Fruit fly (Drosophila melanogaster) whole organism, prepupa: ENCODE data around the gene ND-20L.

Experiments used
- Blimp-1 ChIP-seq: fragments of 200-800 bp; sonication (Bioruptor generic); optimal IDR thresholded peaks from 3 replicates; lab custom pipeline; 2017; ENCODE audit warnings: missing biosample characterization, missing genetic modification characterization, mild to moderate bottlenecking, moderate library complexity, missing genetic modification reagents
- CG10631 ChIP-seq: fragments of 200-800 bp; sonication (Bioruptor generic); optimal IDR thresholded peaks from 2 replicates; lab custom pipeline; 2016; ENCODE audit warnings: missing biosample characterization, missing genetic modification characterization
- CG11294 ChIP-seq: fragments of 200-800 bp; sonication (Bioruptor generic); IDR thresholded peaks from 2 replicates; pipeline ENCODE4 v1.3.6; 2022; ENCODE audit warnings: missing biosample characterization, missing genetic modification characterization
- CG11902 ChIP-seq: fragments of 200-800 bp; sonication (Bioruptor generic); optimal IDR thresholded peaks from 3 replicates; lab custom pipeline; 2016; ENCODE audit warnings: missing biosample characterization, missing genetic modification characterization
- CG1621 ChIP-seq: fragments of 200-800 bp; sonication (Bioruptor generic); optimal IDR thresholded peaks from 3 replicates; lab custom pipeline; 2018; ENCODE audit warnings: missing biosample characterization, mild to moderate bottlenecking, missing genetic modification characterization
- CG16779 ChIP-seq: fragments of 200-800 bp; sonication (Bioruptor generic); optimal IDR thresholded peaks from 3 replicates; lab custom pipeline; 2017; ENCODE audit warnings: missing biosample characterization, mild to moderate bottlenecking, missing genetic modification characterization
- CG3032 ChIP-seq: fragments of 200-800 bp; optimal IDR thresholded peaks from 2 replicates; lab custom pipeline; 2019; ENCODE audit warnings: missing biosample characterization, mild to moderate bottlenecking, missing genetic modification characterization, moderate library complexity
- CG32006 ChIP-seq: fragments of 200-800 bp; sonication (Bioruptor generic); optimal IDR thresholded peaks from 3 replicates; lab custom pipeline; 2017; ENCODE audit warnings: missing biosample characterization, mild to moderate bottlenecking, missing genetic modification characterization
- CG34406 ChIP-seq: fragments of 200-800 bp; sonication (Bioruptor generic); optimal IDR thresholded peaks from 3 replicates; lab custom pipeline; 2016; ENCODE audit warnings: missing biosample characterization, missing genetic modification characterization
- CG3919 ChIP-seq: fragments of 200-800 bp; sonication (Bioruptor generic); optimal IDR thresholded peaks from 3 replicates; lab custom pipeline; 2016; ENCODE audit warnings: missing biosample characterization, missing genetic modification characterization
- CG6276 ChIP-seq: fragments of 200-800 bp; sonication (Bioruptor generic); optimal IDR thresholded peaks from 2 replicates; lab custom pipeline; 2017; ENCODE audit warnings: missing biosample characterization, mild to moderate bottlenecking, missing genetic modification characterization
- CG6808 ChIP-seq: fragments of 200-800 bp; sonication (Bioruptor generic); optimal IDR thresholded peaks from 3 replicates; lab custom pipeline; 2017; ENCODE audit warnings: missing biosample characterization, missing genetic modification characterization, mild to moderate bottlenecking, moderate library complexity, missing genetic modification reagents
- CG8119 ChIP-seq: fragments of 200-800 bp; sonication (Bioruptor generic); IDR thresholded peaks from 3 replicates; pipeline ENCODE4 v1.3.6; 2022; ENCODE audit warnings: missing biosample characterization, missing genetic modification characterization
- CG8319 ChIP-seq: fragments of 200-800 bp; sonication (Bioruptor generic); optimal IDR thresholded peaks from 3 replicates; lab custom pipeline; 2016; ENCODE audit warnings: missing biosample characterization, missing genetic modification characterization
- CG8632 ChIP-seq: fragments of 200-800 bp; sonication (Bioruptor generic); optimal IDR thresholded peaks from 3 replicates; lab custom pipeline; 2016; ENCODE audit warnings: missing biosample characterization, missing genetic modification characterization
- CG9139 ChIP-seq: fragments of 200-800 bp; sonication (Bioruptor generic); optimal IDR thresholded peaks from 3 replicates; lab custom pipeline; 2017; ENCODE audit warnings: missing biosample characterization, mild to moderate bottlenecking, missing genetic modification characterization
- Eip75B ChIP-seq: fragments of 200-800 bp; sonication (Bioruptor generic); optimal IDR thresholded peaks from 3 replicates; lab custom pipeline; 2016; ENCODE audit warnings: missing biosample characterization, missing genetic modification characterization
- Eip78C ChIP-seq: fragments of 200-800 bp; sonication (Bioruptor generic); peaks from one replicate; lab custom pipeline; 2016; ENCODE audit warnings: missing biosample characterization, missing genetic modification characterization
- Ets96B ChIP-seq: fragments of 200-800 bp; optimal IDR thresholded peaks from 2 replicates; lab custom pipeline; 2019; ENCODE audit warnings: missing biosample characterization, mild to moderate bottlenecking, missing genetic modification characterization, moderate library complexity
- Gug ChIP-seq: fragments of 200-800 bp; sonication (Bioruptor generic); IDR thresholded peaks from 2 replicates; pipeline ENCODE4 v1.3.6; 2022; ENCODE audit warnings: missing biosample characterization, missing genetic modification characterization
- Hr38 ChIP-seq: sonication (Bioruptor generic); optimal IDR thresholded peaks from 2 replicates; lab custom pipeline; 2016; ENCODE audit warnings: missing biosample characterization, missing genetic modification characterization
- Hr39 ChIP-seq: fragments of 200-800 bp; sonication (Bioruptor generic); optimal IDR thresholded peaks from 2 replicates; lab custom pipeline; 2016; ENCODE audit warnings: missing biosample characterization, missing genetic modification characterization
- Hr4 ChIP-seq: fragments of 200-800 bp; sonication (Bioruptor generic); optimal IDR thresholded peaks from 3 replicates; lab custom pipeline; 2016; ENCODE audit warnings: missing biosample characterization, missing genetic modification characterization
- Lpt ChIP-seq: fragments of 200-800 bp; sonication (Bioruptor generic); optimal IDR thresholded peaks from 3 replicates; lab custom pipeline; 2016; ENCODE audit warnings: missing biosample characterization, missing genetic modification characterization
- OdsH ChIP-seq: fragments of 200-800 bp; sonication (Bioruptor generic); optimal IDR thresholded peaks from 3 replicates; lab custom pipeline; 2016; ENCODE audit warnings: missing biosample characterization, missing genetic modification characterization
- Sox102F ChIP-seq: fragments of 200-800 bp; sonication (Bioruptor generic); optimal IDR thresholded peaks from 2 replicates; lab custom pipeline; 2016; ENCODE audit warnings: missing biosample characterization, mild to moderate bottlenecking, missing genetic modification characterization
- Sox15 ChIP-seq: fragments of 200-800 bp; sonication (Bioruptor generic); optimal IDR thresholded peaks from 3 replicates; lab custom pipeline; 2016; ENCODE audit warnings: missing biosample characterization, missing genetic modification characterization
- achi ChIP-seq: fragments of 200-800 bp; sonication (Bioruptor generic); optimal IDR thresholded peaks from 3 replicates; lab custom pipeline; 2016; ENCODE audit warnings: missing biosample characterization, missing genetic modification characterization
- acj6 ChIP-seq: fragments of 200-800 bp; sonication (Bioruptor generic); optimal IDR thresholded peaks from 3 replicates; lab custom pipeline; 2016; ENCODE audit warnings: missing biosample characterization, missing genetic modification characterization
- cyc ChIP-seq: fragments of 200-800 bp; sonication (Bioruptor generic); optimal IDR thresholded peaks from 3 replicates; lab custom pipeline; 2016; ENCODE audit warnings: missing biosample characterization, missing genetic modification characterization
- dac ChIP-seq: fragments of 200-800 bp; sonication (Bioruptor generic); optimal IDR thresholded peaks from 2 replicates; lab custom pipeline; 2017; ENCODE audit warnings: missing biosample characterization, mild to moderate bottlenecking, missing genetic modification characterization
- dsx ChIP-seq: fragments of 200-800 bp; optimal IDR thresholded peaks from 3 replicates; lab custom pipeline; 2019; ENCODE audit warnings: missing biosample characterization, mild to moderate bottlenecking, missing genetic modification characterization, moderate library complexity; ENCODE audit not compliant: poor library complexity, severe bottlenecking
- eg ChIP-seq: fragments of 200-800 bp; sonication (Bioruptor generic); IDR thresholded peaks from 3 replicates; pipeline ENCODE4 v1.3.6; 2022; ENCODE audit warnings: missing biosample characterization, missing genetic modification characterization
- esn ChIP-seq: fragments of 200-800 bp; sonication (Bioruptor generic); optimal IDR thresholded peaks from 2 replicates; lab custom pipeline; 2016; ENCODE audit warnings: missing biosample characterization, mild to moderate bottlenecking, missing genetic modification characterization, moderate library complexity
- fd59A ChIP-seq: fragments of 200-800 bp; sonication (Bioruptor generic); optimal IDR thresholded peaks from 2 replicates; lab custom pipeline; 2017; ENCODE audit warnings: missing biosample characterization, mild to moderate bottlenecking, missing genetic modification characterization, missing genetic modification reagents
- fd85E ChIP-seq: fragments of 200-800 bp; sonication (Bioruptor generic); optimal IDR thresholded peaks from 3 replicates; lab custom pipeline; 2016; ENCODE audit warnings: missing biosample characterization, missing genetic modification characterization
- lz ChIP-seq: fragments of 200-800 bp; sonication (Bioruptor generic); optimal IDR thresholded peaks from 3 replicates; lab custom pipeline; 2016; ENCODE audit warnings: missing biosample characterization, missing genetic modification characterization
- net ChIP-seq: fragments of 200-800 bp; sonication (Bioruptor generic); optimal IDR thresholded peaks from 3 replicates; lab custom pipeline; 2016; ENCODE audit warnings: missing biosample characterization, missing genetic modification characterization
- pdm3 ChIP-seq: fragments of 200-800 bp; sonication (Bioruptor generic); optimal IDR thresholded peaks from 3 replicates; lab custom pipeline; 2016; ENCODE audit warnings: missing biosample characterization, missing genetic modification characterization
- salr ChIP-seq, 2 experiments: fragments of 200-800 bp; sonication (Bioruptor generic); optimal IDR thresholded peaks; 3 replicates each; lab custom pipeline; 2016 to 2018; ENCODE audit warnings: missing biosample characterization in 2 of 2, missing genetic modification characterization in 2 of 2, mild to moderate bottlenecking in 1 of 2
- spab ChIP-seq: fragments of 200-800 bp; sonication (Bioruptor generic); optimal IDR thresholded peaks from 2 replicates; lab custom pipeline; 2017; ENCODE audit warnings: missing biosample characterization, mild to moderate bottlenecking, missing genetic modification characterization, missing genetic modification reagents
- ss ChIP-seq, 2 experiments: fragments of 200-800 bp; sonication (Bioruptor generic); optimal IDR thresholded peaks; 2 replicates in 1 of 2; 3 replicates in 1 of 2; lab custom pipeline; 2017 to 2018; ENCODE audit warnings: mild to moderate bottlenecking in 2 of 2, missing biosample characterization in 2 of 2, missing genetic modification characterization in 2 of 2, moderate library complexity in 1 of 2
- topi ChIP-seq: fragments of 200-800 bp; sonication (Bioruptor generic); optimal IDR thresholded peaks from 3 replicates; lab custom pipeline; 2016; ENCODE audit warnings: missing biosample characterization, missing genetic modification characterization
- vri ChIP-seq: fragments of 200-800 bp; sonication (Bioruptor generic); optimal IDR thresholded peaks from 3 replicates; lab custom pipeline; 2016; ENCODE audit warnings: missing biosample characterization, mild to moderate bottlenecking, missing genetic modification characterization

The ND-20L gene

dm6 chr3R:29523978-29524775 lies 8.7 kb downstream of the ND-20L start:
- TF ChIP-seq CG11294 (GFP tag; lab: Robert Waterston, UW) (no peak), CG32006 (GFP tag; lab: Kevin White, UChicago) (peak; percentile 10), Eip78C (peak; percentile 19), Eip75B (GFP tag; lab: Kevin White, UChicago) (no peak), CG9139 (GFP tag; lab: Kevin White, UChicago) (no peak), Hr39 (GFP tag; lab: Kevin White, UChicago) (no peak), CG3032 (no peak)

- TF ChIP-seq dsx (GFP tag; lab: Kevin White, UChicago) (peak; percentile 22), CG16779 (tag; lab: Kevin White, UChicago) (no peak), esn (GFP tag; lab: Kevin White, UChicago) (no peak), Gug (GFP tag; lab: Robert Waterston, UW) (no peak), spab (GFP tag; lab: Kevin White, UChicago) (no peak), CG8119 (GFP tag; lab: Robert Waterston, UW) (no peak), Ets96B (tag; lab: Kevin White, UChicago) (no peak), CG6808 (GFP tag; lab: Kevin White, UChicago) (no peak)
Observed at dm6 chr3R:29526565-29526964, 11.0 kb downstream of the ND-20L start.

- TF ChIP-seq lz (GFP tag; lab: Kevin White, UChicago) (peak; percentile 61), Sox102F (peak; percentile 68), CG8319 (GFP tag; lab: Kevin White, UChicago) (peak; percentile 32), OdsH (GFP tag; lab: Kevin White, UChicago) (peak; percentile 55), Hr39 (GFP tag; lab: Kevin White, UChicago) (peak; percentile 66), fd85E (GFP tag; lab: Kevin White, UChicago) (no peak), CG32006 (GFP tag; lab: Kevin White, UChicago) (peak; percentile 41), CG3032 (no peak), CG6276 (peak; percentile 0), net (GFP tag; lab: Kevin White, UChicago) (peak; percentile 19), ss (GFP tag; optimal IDR thresholded peaks at IDR 0.05; lab: Kevin White, UChicago) (no peak), CG1621 (no peak), pdm3 (GFP tag; lab: Kevin White, UChicago) (peak; percentile 65), CG10631 (peak; percentile 49), CG34406 (peak; percentile 50), CG11294 (GFP tag; lab: Robert Waterston, UW) (no peak), Gug (GFP tag; lab: Robert Waterston, UW) (no peak), Sox15 (GFP tag; lab: Kevin White, UChicago) (no peak), dsx (GFP tag; lab: Kevin White, UChicago) (no peak), Eip78C (peak; percentile 88), salr (GFP tag; optimal IDR thresholded peaks at IDR 0.05; lab: Kevin White, UChicago) (no peak), spab (GFP tag; lab: Kevin White, UChicago) (peak; percentile 38), dac (GFP tag; lab: Kevin White, UChicago) (no peak), CG8632 (GFP tag; lab: Kevin White, UChicago) (peak; percentile 12), CG9139 (GFP tag; lab: Kevin White, UChicago) (no peak), vri (GFP tag; lab: Kevin White, UChicago) (peak; percentile 52), topi (peak; percentile 74), cyc (peak; percentile 73), CG6808 (GFP tag; lab: Kevin White, UChicago) (peak; percentile 26), Hr4 (peak; percentile 17), eg (0 out of 3 replicates have a peak, but pooled peaks have one; percentile 33), Hr38 (GFP tag; lab: Kevin White, UChicago) (no peak), Blimp-1 (GFP tag; lab: Kevin White, UChicago) (peak; percentile 22), acj6 (peak; percentile 51), Lpt (GFP tag; lab: Kevin White, UChicago) (no peak), CG11902 (peak; percentile 44), CG3919 (GFP tag; lab: Kevin White, UChicago) (peak; percentile 72), fd59A (no peak), achi (GFP tag; lab: Kevin White, UChicago) (peak; percentile 52), Eip75B (GFP tag; lab: Kevin White, UChicago) (peak; percentile 55)
Observed at dm6 chr3R:29538436-29538835, 22.9 kb downstream of the ND-20L start.
